Worm (Caenorhabditis elegans) whole organism, late embryonic: ENCODE results near the gene bgnt-1.2.

Experiments used
- K09A11.1 ChIP-seq: sonication (generic microtip); optimal IDR thresholded peaks from 2 replicates; lab custom pipeline; 2017; ENCODE audit warnings: antibody characterized with exemption, mild to moderate bottlenecking, missing genetic modification characterization, missing compliant biosample characterization; ENCODE audit not compliant: insufficient read depth
- ahr-1 ChIP-seq: sonication (generic microtip); optimal IDR thresholded peaks from 2 replicates; lab custom pipeline; 2016; ENCODE audit warnings: missing genetic modification characterization, missing compliant biosample characterization
- ceh-45 ChIP-seq: fragments of 200-800 bp; sonication (Bioruptor generic); IDR thresholded peaks from 2 replicates; pipeline ENCODE4 v1.3.6; 2022; ENCODE audit warnings: missing genetic modification reagents, missing genetic modification characterization, missing compliant biosample characterization
- dve-1 ChIP-seq: sonication (generic microtip); optimal IDR thresholded peaks from 2 replicates; lab custom pipeline; 2017; ENCODE audit warnings: antibody characterized with exemption, mild to moderate bottlenecking, missing genetic modification characterization, missing compliant biosample characterization
- ets-4 ChIP-seq: sonication (generic microtip); optimal IDR thresholded peaks from 2 replicates; lab custom pipeline; 2016; ENCODE audit warnings: missing genetic modification characterization, missing compliant biosample characterization
- fkh-10 ChIP-seq: fragments of 150-350 bp; optimal IDR thresholded peaks from 2 replicates; lab custom pipeline; 2014; ENCODE audit warnings: missing biosample characterization, missing genetic modification reagents, missing genetic modification characterization
- gmeb-2 ChIP-seq: sonication (generic microtip); optimal IDR thresholded peaks from 2 replicates; lab custom pipeline; 2016; ENCODE audit warnings: missing genetic modification characterization, inconsistent platforms, missing compliant biosample characterization
- hlh-15 ChIP-seq: sonication (generic microtip); optimal IDR thresholded peaks from 2 replicates; lab custom pipeline; 2016; ENCODE audit warnings: missing genetic modification characterization, missing compliant biosample characterization
- lin-11 ChIP-seq: fragments of 200-800 bp; sonication (Bioruptor generic); optimal IDR thresholded peaks from 2 replicates; lab custom pipeline; 2018; ENCODE audit warnings: mild to moderate bottlenecking, missing genetic modification characterization, missing compliant biosample characterization
- pax-1 ChIP-seq: fragments of 150-350 bp; optimal IDR thresholded peaks from 2 replicates; lab custom pipeline; 2014; ENCODE audit warnings: missing biosample characterization, missing genetic modification characterization
- sdc-2 ChIP-seq: sonication (generic microtip); optimal IDR thresholded peaks from 2 replicates; lab custom pipeline; 2016; ENCODE audit warnings: missing genotype, missing genetic modification characterization, missing compliant biosample characterization
- syd-9 ChIP-seq: sonication (generic microtip); optimal IDR thresholded peaks from 2 replicates; lab custom pipeline; 2016; ENCODE audit warnings: mild to moderate bottlenecking, missing genetic modification characterization, moderate library complexity, missing compliant biosample characterization
- unc-55 ChIP-seq: sonication (generic microtip); optimal IDR thresholded peaks from 2 replicates; lab custom pipeline; 2017; ENCODE audit warnings: missing biosample characterization, missing genetic modification reagents, missing genetic modification characterization
- zip-5 ChIP-seq: sonication (generic microtip); optimal IDR thresholded peaks from 2 replicates; lab custom pipeline; 2016; ENCODE audit warnings: missing genetic modification characterization, missing compliant biosample characterization

ce11 chrV:2135323-2135722 is 16.8 kb upstream of the bgnt-1.2 start:
- TF ChIP-seq sdc-2 (tag; lab: Kevin White, UChicago) (no peak), lin-11 (tag; lab: Kevin White, UChicago) (no peak), dve-1 (tag; lab: Kevin White, UChicago) (no peak), ahr-1 (tag; lab: Kevin White, UChicago) (no peak), ets-4 (tag; lab: Kevin White, UChicago) (no peak), fkh-10 (GFP tag; lab: Kevin White, UChicago) (no peak), zip-5 (no peak), pax-1 (tag; lab: Kevin White, UChicago) (no peak), hlh-15 (no peak), gmeb-2 (tag; lab: Kevin White, UChicago) (no peak), K09A11.1 (tag; lab: Kevin White, UChicago) (no peak), syd-9 (tag; lab: Kevin White, UChicago) (no peak), ceh-45 (GFP tag; lab: Robert Waterston, UW) (no peak), unc-55 (GFP tag; lab: Kevin White, UChicago) (no peak)
